Worm (Caenorhabditis elegans): ENCODE results near the gene rbm-26.

DNA sequence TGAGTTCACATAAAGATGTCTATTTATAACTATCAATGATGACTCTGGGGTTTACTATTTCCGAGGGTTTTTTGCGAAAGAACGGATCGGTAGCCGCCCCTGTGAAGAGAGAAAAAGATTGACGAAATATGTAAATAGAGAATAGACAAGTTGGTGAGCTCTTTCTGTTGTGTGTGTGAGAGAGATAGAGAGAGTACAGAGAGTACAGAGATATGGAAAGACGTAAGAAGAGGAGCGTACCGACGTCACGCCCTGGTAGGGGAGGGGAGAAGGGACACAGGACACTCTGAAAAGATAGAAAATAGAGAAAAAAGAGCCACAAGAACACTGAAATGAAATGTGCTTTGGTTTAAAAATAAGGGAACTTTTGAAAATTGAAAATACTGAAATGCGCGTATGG, 23.1 kb upstream of the rbm-26 start:
- TF ChIP-seq nhr-23 (tag; optimal IDR thresholded peaks at IDR 0.05) = no peak
- TF ChIP-seq jun-1 (tag; optimal IDR thresholded peaks at IDR 0.05) = no peak
- TF ChIP-seq ama-1 (optimal IDR thresholded peaks at IDR 0.05) = no peak
- no peak for TF ChIP-seq nhr-12 (tag; optimal IDR thresholded peaks at IDR 0.05)
- TF ChIP-seq unc-62 (GFP tag; optimal IDR thresholded peaks at IDR 0.05) = no peak
- no peak for TF ChIP-seq nhr-76 (tag; optimal IDR thresholded peaks at IDR 0.05)
- TF ChIP-seq egl-27 (tag; optimal IDR thresholded peaks at IDR 0.05) = no peak
- TF ChIP-seq pqm-1 (tag; optimal IDR thresholded peaks at IDR 0.05) = peak; percentile 25

All from whole organism, L3 larva.